Fruit fly (Drosophila melanogaster): ENCODE measurements around the gene CG6696.

Gene CG6696

DNA sequence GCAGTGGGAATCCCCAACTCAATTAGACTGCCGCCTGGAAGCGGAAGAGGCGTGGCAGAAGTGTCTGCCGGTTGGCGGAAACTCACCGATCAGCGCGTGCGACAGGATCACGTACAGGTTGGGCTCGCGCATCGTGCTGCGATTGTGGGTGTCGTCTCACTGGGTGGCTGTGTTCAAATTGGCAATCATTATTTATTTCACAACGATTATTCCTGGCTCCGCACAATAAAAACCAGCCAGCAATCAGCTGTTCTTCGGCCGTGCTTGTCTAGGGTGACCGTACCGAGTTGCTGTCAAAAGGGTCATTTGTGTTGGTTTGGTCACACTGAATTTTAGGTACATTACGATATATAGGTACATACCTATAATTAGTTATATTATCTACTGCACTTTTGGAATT is 4.9 kb downstream of the CG6696 start, which contains the start of gene CG6659:
Gene CG6659, minus strand, starts transcription at position 275 of the 400 bp plus-strand sequence.
- TF ChIP-seq insv (optimal IDR thresholded peaks at IDR 0.05) = no peak
- TF ChIP-seq psq (optimal IDR thresholded peaks at IDR 0.05) = no peak
- TF ChIP-seq Myc (optimal IDR thresholded peaks at IDR 0.05) = no peak
- no peak for TF ChIP-seq h (optimal IDR thresholded peaks at IDR 0.05)
- no peak for TF ChIP-seq ttk (optimal IDR thresholded peaks at IDR 0.05)
- no peak for TF ChIP-seq Sin3A (optimal IDR thresholded peaks at IDR 0.05)

DNA sequence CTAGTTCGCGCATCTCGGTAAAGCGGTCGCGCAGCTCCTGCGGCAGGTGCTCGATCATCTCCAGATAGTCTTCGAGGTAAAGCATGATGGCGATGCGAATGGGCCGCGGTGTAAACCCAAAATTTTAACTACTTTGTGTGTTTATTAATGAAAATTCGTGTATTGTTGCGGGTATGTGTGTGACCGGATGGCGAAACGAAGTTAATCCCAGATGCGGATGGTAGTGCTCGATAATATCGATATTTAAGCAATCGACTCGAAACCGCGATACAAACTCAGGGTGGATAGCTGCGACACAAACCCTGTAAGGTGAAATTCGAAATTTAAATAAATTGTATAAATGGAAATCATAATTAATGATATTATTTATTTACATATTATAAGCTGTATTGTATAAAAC is 9.1 kb downstream of the CG6696 start, which contains the start of gene Ing3:
Gene Ing3, minus strand, starts transcription at position 213 of the 400 bp plus-strand sequence.
- no peak for TF ChIP-seq psq (optimal IDR thresholded peaks at IDR 0.05)
- no peak for TF ChIP-seq insv (optimal IDR thresholded peaks at IDR 0.05)
- no peak for TF ChIP-seq h (optimal IDR thresholded peaks at IDR 0.05)
- TF ChIP-seq Myc (optimal IDR thresholded peaks at IDR 0.05) = no peak
- no peak for TF ChIP-seq Sin3A (optimal IDR thresholded peaks at IDR 0.05)
- TF ChIP-seq ttk (optimal IDR thresholded peaks at IDR 0.05) = no peak

- TF ChIP-seq Myc (optimal IDR thresholded peaks at IDR 0.05) = no peak
- no peak for TF ChIP-seq h (optimal IDR thresholded peaks at IDR 0.05)
- no peak for TF ChIP-seq ttk (optimal IDR thresholded peaks at IDR 0.05)
- no peak for TF ChIP-seq psq (optimal IDR thresholded peaks at IDR 0.05)
- no peak for TF ChIP-seq insv (optimal IDR thresholded peaks at IDR 0.05)
- TF ChIP-seq Sin3A (optimal IDR thresholded peaks at IDR 0.05) = no peak
Observed at dm6 chrX:18650252-18650651, 11.7 kb downstream of the CG6696 start, which contains the start of gene Hou. Gene Hou (minus strand): TSS chrX:18650444.

dm6 chrX:18647961-18648360 is 14.0 kb downstream of the CG6696 start, which contains the start of gene Nup35:
Gene Nup35 (plus strand): TSS chrX:18648182.
- TF ChIP-seq Myc (optimal IDR thresholded peaks at IDR 0.05) = no peak

DNA sequence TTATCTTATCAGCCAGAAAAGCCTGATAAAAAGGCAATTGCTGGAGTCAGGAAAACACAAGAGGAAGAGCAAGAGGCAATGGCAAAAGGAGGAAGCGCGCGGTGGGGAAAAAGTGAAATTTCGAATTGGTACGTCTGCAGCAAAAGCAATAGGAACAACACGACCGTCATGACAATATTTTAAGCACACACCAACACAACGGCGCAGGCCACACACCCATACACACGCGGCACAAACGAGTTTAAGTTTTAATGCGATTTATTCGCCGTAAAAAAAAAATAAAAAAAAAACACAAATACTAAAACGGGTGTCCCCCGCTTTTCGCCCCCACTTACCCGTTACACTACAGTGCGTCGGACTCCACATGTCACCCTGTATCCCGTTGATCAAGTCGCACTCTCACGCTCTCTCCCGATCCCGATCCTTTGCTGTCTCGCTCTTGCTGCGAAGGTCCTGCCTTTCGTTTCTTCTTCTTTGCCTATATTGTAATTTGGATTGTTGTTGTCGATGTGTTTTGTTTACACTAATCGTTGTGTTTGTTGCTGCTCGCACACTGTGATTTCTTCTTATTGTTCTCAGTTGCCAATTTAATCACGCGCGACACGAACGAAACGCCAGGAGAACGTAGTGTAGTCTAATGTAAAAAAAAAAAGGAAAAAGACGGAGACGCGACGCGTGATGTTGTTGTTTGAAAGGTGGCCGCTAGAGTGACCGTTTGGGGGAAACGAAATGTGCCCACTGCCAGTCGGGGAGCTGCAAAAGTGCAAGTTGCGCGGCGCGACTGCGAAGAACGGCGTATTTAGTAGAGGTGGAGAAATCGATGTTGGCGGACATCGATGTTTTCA is 14.9 kb downstream of the CG6696 start, which contains the start of gene Rip11:
Gene Rip11, minus strand, starts transcription at position 794 of the 845 bp plus-strand sequence.
- TF ChIP-seq Myc (optimal IDR thresholded peaks at IDR 0.05) (no peak), ttk (optimal IDR thresholded peaks at IDR 0.05) (no peak), Sin3A (optimal IDR thresholded peaks at IDR 0.05) (no peak), psq (optimal IDR thresholded peaks at IDR 0.05) (no peak), insv (optimal IDR thresholded peaks at IDR 0.05) (no peak), h (optimal IDR thresholded peaks at IDR 0.05) (no peak)

dm6 chrX:18645720-18646213 is 16.2 kb downstream of the CG6696 start:
- TF ChIP-seq psq (optimal IDR thresholded peaks at IDR 0.05) (no peak), h (optimal IDR thresholded peaks at IDR 0.05) (no peak), Sin3A (optimal IDR thresholded peaks at IDR 0.05) (no peak), ttk (optimal IDR thresholded peaks at IDR 0.05) (no peak), insv (optimal IDR thresholded peaks at IDR 0.05) (no peak), Myc (optimal IDR thresholded peaks at IDR 0.05) (no peak)

dm6 chrX:18644890-18645289 is 17.1 kb downstream of the CG6696 start:
- TF ChIP-seq h (optimal IDR thresholded peaks at IDR 0.05) (no peak), ttk (optimal IDR thresholded peaks at IDR 0.05) (no peak), insv (optimal IDR thresholded peaks at IDR 0.05) (no peak), Myc (optimal IDR thresholded peaks at IDR 0.05) (no peak), psq (optimal IDR thresholded peaks at IDR 0.05) (no peak), Sin3A (optimal IDR thresholded peaks at IDR 0.05) (no peak)

- TF ChIP-seq ttk (optimal IDR thresholded peaks at IDR 0.05) (no peak), insv (optimal IDR thresholded peaks at IDR 0.05) (no peak), Myc (optimal IDR thresholded peaks at IDR 0.05) (no peak), Sin3A (optimal IDR thresholded peaks at IDR 0.05) (no peak), psq (optimal IDR thresholded peaks at IDR 0.05) (no peak), h (optimal IDR thresholded peaks at IDR 0.05) (no peak)
Observed at dm6 chrX:18643057-18643656, 18.8 kb downstream of the CG6696 start.

DNA sequence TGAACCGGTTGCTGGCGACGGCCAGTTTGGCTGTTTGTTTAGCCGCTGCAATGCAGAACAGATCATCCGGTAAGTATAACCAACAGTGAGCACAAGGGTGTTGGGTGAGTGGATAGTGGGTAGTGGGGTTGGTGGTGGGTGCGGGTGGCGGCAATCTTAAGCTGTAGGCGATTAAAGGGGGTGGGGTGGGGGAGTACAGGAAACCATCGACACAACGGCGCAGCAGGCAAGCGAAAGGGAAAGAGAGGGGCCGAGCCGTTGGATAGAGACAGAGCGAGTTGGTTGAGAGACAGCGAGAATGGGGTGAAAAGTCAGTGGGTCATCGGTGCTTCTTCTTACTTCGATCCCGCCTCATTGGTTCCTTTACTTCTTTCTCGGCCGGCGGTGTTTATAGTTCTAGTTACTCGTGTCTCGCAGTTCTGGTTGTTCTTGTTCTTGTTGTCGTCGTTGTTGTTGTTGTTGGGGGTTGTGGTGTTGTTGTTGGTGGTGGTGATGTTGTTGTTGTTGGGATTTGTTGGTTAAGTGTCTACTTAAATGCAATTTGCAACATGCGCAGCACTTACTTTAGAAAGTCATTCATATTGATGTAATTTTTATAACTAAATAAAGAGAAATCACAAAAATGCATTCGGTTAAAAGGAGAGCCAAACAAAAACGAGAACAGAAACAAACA is 25.5 kb downstream of the CG6696 start:
- no peak for TF ChIP-seq Myc (optimal IDR thresholded peaks at IDR 0.05)

- no peak for TF ChIP-seq Sin3A (optimal IDR thresholded peaks at IDR 0.05)
- TF ChIP-seq psq (optimal IDR thresholded peaks at IDR 0.05) = no peak
- TF ChIP-seq insv (optimal IDR thresholded peaks at IDR 0.05) = no peak
- no peak for TF ChIP-seq ttk (optimal IDR thresholded peaks at IDR 0.05)
Observed at dm6 chrX:18635118-18635552, 26.8 kb downstream of the CG6696 start.

- TF ChIP-seq Myc (optimal IDR thresholded peaks at IDR 0.05) (no peak), insv (optimal IDR thresholded peaks at IDR 0.05) (no peak), h (optimal IDR thresholded peaks at IDR 0.05) (no peak), Sin3A (optimal IDR thresholded peaks at IDR 0.05) (no peak), psq (optimal IDR thresholded peaks at IDR 0.05) (no peak), ttk (optimal IDR thresholded peaks at IDR 0.05) (no peak)
Observed at dm6 chrX:18634716-18635115, 27.2 kb downstream of the CG6696 start, which contains the start of gene wgn. Gene wgn (minus strand): TSS chrX:18634908.

DNA sequence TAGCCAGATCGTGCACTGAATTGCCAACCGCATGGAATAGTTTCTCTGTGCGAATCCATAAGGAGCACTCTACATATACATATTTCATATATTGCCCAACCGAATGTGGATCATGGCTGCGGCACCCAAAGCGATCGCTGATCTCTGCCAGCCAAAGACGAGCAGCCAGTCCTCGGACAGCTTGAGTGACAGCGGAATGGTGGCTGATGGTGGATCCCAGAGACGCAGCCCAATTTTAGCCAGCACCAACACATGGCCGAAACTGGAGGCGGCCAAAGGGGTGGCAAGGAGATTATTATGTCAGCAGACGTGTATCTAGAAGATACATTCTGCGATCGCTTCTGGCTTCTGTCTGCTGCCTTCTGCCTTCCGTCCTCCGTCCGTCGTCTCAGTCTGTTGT is 31.0 kb downstream of the CG6696 start:
- no peak for TF ChIP-seq ttk (optimal IDR thresholded peaks at IDR 0.05)
- no peak for TF ChIP-seq Myc (optimal IDR thresholded peaks at IDR 0.05)
- TF ChIP-seq Sin3A (optimal IDR thresholded peaks at IDR 0.05) = no peak
- no peak for TF ChIP-seq h (optimal IDR thresholded peaks at IDR 0.05)

All from Kc167 (cell line).